Worm (Caenorhabditis elegans) whole organism, late embryonic: ENCODE results near the gene B0393.9.

Source experiments
- C08G9.2 ChIP-seq: sonication (generic microtip); optimal IDR thresholded peaks from 2 replicates; lab custom pipeline; 2016; ENCODE audit warnings: mild to moderate bottlenecking, missing genetic modification characterization, moderate library complexity, missing compliant biosample characterization
- F13H6.1 ChIP-seq: sonication (generic microtip); optimal IDR thresholded peaks from 2 replicates; lab custom pipeline; 2016; ENCODE audit warnings: missing genetic modification characterization, missing compliant biosample characterization
- Y22D7AL.16 ChIP-seq: sonication (generic microtip); optimal IDR thresholded peaks from 2 replicates; lab custom pipeline; 2016; ENCODE audit warnings: missing genetic modification characterization, missing compliant biosample characterization
- ahr-1 ChIP-seq: sonication (generic microtip); optimal IDR thresholded peaks from 2 replicates; lab custom pipeline; 2016; ENCODE audit warnings: missing genetic modification characterization, missing compliant biosample characterization
- ama-1 ChIP-seq: fragments of 150-350 bp; optimal IDR thresholded peaks from 2 replicates; lab custom pipeline; 2014
- ceh-14 ChIP-seq: sonication (generic microtip); optimal IDR thresholded peaks from 2 replicates; lab custom pipeline; 2016; ENCODE audit warnings: missing genotype, missing genetic modification characterization, missing compliant biosample characterization
- ceh-19 ChIP-seq: fragments of 200-800 bp; sonication (Bioruptor generic); optimal IDR thresholded peaks from 2 replicates; lab custom pipeline; 2018; ENCODE audit warnings: mild to moderate bottlenecking, missing genetic modification characterization, missing compliant biosample characterization
- ceh-2 ChIP-seq: sonication (generic microtip); optimal IDR thresholded peaks from 2 replicates; lab custom pipeline; 2016; ENCODE audit warnings: missing genotype, missing genetic modification characterization, missing compliant biosample characterization
- ceh-22 ChIP-seq: sonication (generic microtip); optimal IDR thresholded peaks from 2 replicates; lab custom pipeline; 2017; ENCODE audit warnings: missing biosample characterization, missing genetic modification characterization
- ceh-24 ChIP-seq: sonication (generic microtip); optimal IDR thresholded peaks from 2 replicates; lab custom pipeline; 2016; ENCODE audit warnings: mild to moderate bottlenecking, missing genetic modification characterization, missing compliant biosample characterization
- ceh-30 ChIP-seq: fragments of 150-350 bp; optimal IDR thresholded peaks from 2 replicates; lab custom pipeline; 2014; ENCODE audit warnings: missing biosample characterization, missing genetic modification characterization
- ceh-31 ChIP-seq: sonication (generic microtip); optimal IDR thresholded peaks from 2 replicates; lab custom pipeline; 2016; ENCODE audit warnings: missing genetic modification characterization, missing compliant biosample characterization
- ceh-6 ChIP-seq: fragments of 200-800 bp; sonication (Bioruptor generic); optimal IDR thresholded peaks from 2 replicates; lab custom pipeline; 2018; ENCODE audit warnings: mild to moderate bottlenecking, missing genetic modification characterization, missing compliant biosample characterization
- che-1 ChIP-seq: sonication (generic microtip); optimal IDR thresholded peaks from 2 replicates; lab custom pipeline; 2016; ENCODE audit warnings: mild to moderate bottlenecking, missing genetic modification characterization, missing compliant biosample characterization
- dve-1 ChIP-seq: sonication (generic microtip); optimal IDR thresholded peaks from 2 replicates; lab custom pipeline; 2017; ENCODE audit warnings: antibody characterized with exemption, mild to moderate bottlenecking, missing genetic modification characterization, missing compliant biosample characterization
- elt-4 ChIP-seq: sonication (generic microtip); optimal IDR thresholded peaks from 2 replicates; lab custom pipeline; 2016; ENCODE audit warnings: missing genetic modification characterization, missing compliant biosample characterization
- ets-4 ChIP-seq: sonication (generic microtip); optimal IDR thresholded peaks from 2 replicates; lab custom pipeline; 2016; ENCODE audit warnings: missing genetic modification characterization, missing compliant biosample characterization
- fax-1 ChIP-seq: sonication (generic microtip); optimal IDR thresholded peaks from 2 replicates; lab custom pipeline; 2016; ENCODE audit warnings: missing genotype, missing genetic modification characterization, missing compliant biosample characterization
- fkh-10 ChIP-seq: fragments of 150-350 bp; optimal IDR thresholded peaks from 2 replicates; lab custom pipeline; 2014; ENCODE audit warnings: missing biosample characterization, missing genetic modification reagents, missing genetic modification characterization
- fkh-6 ChIP-seq: sonication (generic microtip); optimal IDR thresholded peaks from 2 replicates; lab custom pipeline; 2016; ENCODE audit warnings: missing genetic modification characterization, missing compliant biosample characterization
- hlh-13 ChIP-seq: fragments of 200-800 bp; sonication (Bioruptor generic); optimal IDR thresholded peaks from 2 replicates; lab custom pipeline; 2018; ENCODE audit warnings: mild to moderate bottlenecking, missing genetic modification characterization, missing compliant biosample characterization
- hlh-15 ChIP-seq: sonication (generic microtip); optimal IDR thresholded peaks from 2 replicates; lab custom pipeline; 2016; ENCODE audit warnings: missing genetic modification characterization, missing compliant biosample characterization
- hlh-6 ChIP-seq: sonication (generic microtip); optimal IDR thresholded peaks from 2 replicates; lab custom pipeline; 2016; ENCODE audit warnings: missing genotype, missing genetic modification characterization, missing compliant biosample characterization
- hlh-8 ChIP-seq: sonication (generic microtip); optimal IDR thresholded peaks from 2 replicates; lab custom pipeline; 2016; ENCODE audit warnings: missing genotype, missing genetic modification characterization, missing compliant biosample characterization
- lin-11 ChIP-seq: fragments of 200-800 bp; sonication (Bioruptor generic); optimal IDR thresholded peaks from 2 replicates; lab custom pipeline; 2018; ENCODE audit warnings: mild to moderate bottlenecking, missing genetic modification characterization, missing compliant biosample characterization
- madf-2 ChIP-seq: sonication (generic microtip); optimal IDR thresholded peaks from 2 replicates; lab custom pipeline; 2017; ENCODE audit warnings: missing genetic modification characterization, missing compliant biosample characterization
- mec-3 ChIP-seq: sonication (generic microtip); optimal IDR thresholded peaks from 2 replicates; lab custom pipeline; 2016; ENCODE audit warnings: borderline replicate concordance, missing genetic modification characterization, missing compliant biosample characterization
- nfya-1 ChIP-seq: sonication (generic microtip); optimal IDR thresholded peaks from 2 replicates; lab custom pipeline; 2017; ENCODE audit warnings: missing genetic modification characterization, mild to moderate bottlenecking, missing compliant biosample characterization, antibody characterized with exemption, moderate library complexity
- npax-4 ChIP-seq: sonication (generic microtip); optimal IDR thresholded peaks from 2 replicates; lab custom pipeline; 2016; ENCODE audit warnings: missing genetic modification characterization, missing compliant biosample characterization
- odd-2 ChIP-seq: sonication (generic microtip); optimal IDR thresholded peaks from 2 replicates; lab custom pipeline; 2017; ENCODE audit warnings: antibody characterized with exemption, mild to moderate bottlenecking, missing genetic modification characterization, missing compliant biosample characterization
- pha-2 ChIP-seq: sonication (generic microtip); optimal IDR thresholded peaks from 2 replicates; lab custom pipeline; 2017; ENCODE audit warnings: mild to moderate bottlenecking, missing genetic modification characterization, missing compliant biosample characterization
- rnt-1 ChIP-seq: sonication (generic microtip); optimal IDR thresholded peaks from 2 replicates; lab custom pipeline; 2016; ENCODE audit warnings: missing genetic modification characterization, missing compliant biosample characterization
- sox-2 ChIP-seq: fragments of 200-800 bp; sonication (Bioruptor generic); IDR thresholded peaks from 2 replicates; pipeline ENCODE4 v1.3.6; 2022; ENCODE audit warnings: missing genetic modification reagents, missing genetic modification characterization, missing compliant biosample characterization
- syd-9 ChIP-seq: sonication (generic microtip); optimal IDR thresholded peaks from 2 replicates; lab custom pipeline; 2016; ENCODE audit warnings: mild to moderate bottlenecking, missing genetic modification characterization, moderate library complexity, missing compliant biosample characterization
- tbx-2 ChIP-seq: sonication (generic microtip); optimal IDR thresholded peaks from 2 replicates; lab custom pipeline; 2016; ENCODE audit warnings: missing genetic modification characterization, missing compliant biosample characterization
- ttx-3 ChIP-seq: sonication (generic microtip); optimal IDR thresholded peaks from 2 replicates; lab custom pipeline; 2016; ENCODE audit warnings: missing genetic modification reagents, missing genetic modification characterization, missing compliant biosample characterization
- unc-3 ChIP-seq, 2 experiments: fragments of 200-800 bp in 1 of 2; sonication (Bioruptor generic) in 1 of 2; sonication (generic microtip) in 1 of 2; conservative IDR thresholded peaks in 1 of 2; optimal IDR thresholded peaks in 1 of 2; 2 replicates each; pipeline versions ENCODE4 v1.3.6 to Lab custom; 2016 to 2022; ENCODE audit warnings: missing compliant biosample characterization in 2 of 2, missing genetic modification characterization in 2 of 2, missing genetic modification reagents in 1 of 2
- unc-42 ChIP-seq: sonication (generic microtip); optimal IDR thresholded peaks from 2 replicates; lab custom pipeline; 2016; ENCODE audit warnings: missing genotype, missing genetic modification characterization, missing compliant biosample characterization
- unc-55 ChIP-seq: sonication (generic microtip); optimal IDR thresholded peaks from 2 replicates; lab custom pipeline; 2017; ENCODE audit warnings: missing biosample characterization, missing genetic modification reagents, missing genetic modification characterization
- zip-5 ChIP-seq: sonication (generic microtip); optimal IDR thresholded peaks from 2 replicates; lab custom pipeline; 2016; ENCODE audit warnings: missing genetic modification characterization, missing compliant biosample characterization

B0393.9 gene

DNA sequence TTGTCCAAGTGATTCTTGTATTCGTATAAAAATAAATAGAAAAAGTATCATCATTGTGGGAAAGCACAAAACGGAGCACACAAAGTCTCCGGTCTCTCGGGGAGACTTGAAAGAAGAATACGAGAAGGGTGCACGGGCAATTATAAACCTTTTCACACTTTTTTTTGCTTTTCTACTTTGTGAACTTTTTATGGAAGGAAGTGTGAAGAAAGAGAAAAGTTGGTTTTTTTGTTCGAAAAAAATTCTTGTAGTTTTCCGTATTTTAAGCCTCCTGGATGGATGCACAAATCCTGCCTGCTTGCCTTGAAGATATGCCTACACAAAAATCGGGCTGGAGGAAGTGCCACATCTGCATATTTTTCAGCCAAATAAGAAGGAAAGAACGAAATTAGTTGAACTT is 2.0 kb downstream of the B0393.9 start, which contains the start of gene B0393.7:
TSS of gene B0393.7 (minus strand) at position 101 of the 400 bp plus-strand sequence.
- TF ChIP-seq unc-42 (tag; lab: Kevin White, UChicago) (no peak), rnt-1 (tag; lab: Kevin White, UChicago) (no peak), ceh-19 (no peak), nfya-1 (tag; lab: Kevin White, UChicago) (no peak), zip-5 (tag; lab: Kevin White, UChicago) (no peak), ceh-30 (tag; lab: Kevin White, UChicago) (no peak)
- TF ChIP-seq, all 69 proteins: peak for 0

DNA sequence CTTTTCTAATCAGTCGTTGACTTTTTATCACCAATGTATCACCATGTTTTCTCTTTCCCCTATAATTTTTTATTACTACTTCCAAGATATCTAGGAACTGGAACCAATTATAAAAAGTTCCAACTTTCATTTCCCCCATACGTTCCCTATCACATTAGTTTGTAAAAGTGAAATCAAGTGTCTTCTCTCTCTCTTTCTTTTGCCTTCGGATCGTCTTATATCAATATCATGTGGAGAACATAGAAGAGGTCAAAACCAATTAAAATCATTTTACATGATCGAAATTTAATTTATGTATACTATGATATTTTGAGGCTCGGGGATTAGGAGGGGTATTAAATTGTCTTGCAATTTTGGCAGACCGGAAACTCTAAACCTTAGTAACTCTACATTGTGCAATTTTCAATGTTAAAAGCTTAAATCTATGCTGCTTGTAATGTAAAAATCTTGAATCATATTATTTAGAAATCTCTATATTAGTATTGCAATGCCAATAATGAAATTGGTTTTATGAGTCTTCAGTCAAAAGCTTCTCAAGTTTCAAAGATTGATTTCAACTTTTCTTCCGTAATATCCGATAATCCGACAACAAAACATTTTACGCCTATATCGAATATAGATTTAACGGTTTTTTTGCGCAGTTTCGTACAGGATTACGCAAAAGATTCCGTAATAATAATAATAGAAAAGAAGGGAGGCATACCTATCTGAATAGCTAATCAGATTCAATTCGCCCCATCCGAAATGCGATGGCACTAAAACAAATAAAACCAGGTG is 11.9 kb downstream of the B0393.9 start:
- no peak for TF ChIP-seq ets-4
- no peak for TF ChIP-seq ceh-30 (tag; lab: Kevin White, UChicago)
- TF ChIP-seq ceh-14, result no peak
- TF ChIP-seq F13H6.1 (tag; lab: Kevin White, UChicago), result no peak

DNA sequence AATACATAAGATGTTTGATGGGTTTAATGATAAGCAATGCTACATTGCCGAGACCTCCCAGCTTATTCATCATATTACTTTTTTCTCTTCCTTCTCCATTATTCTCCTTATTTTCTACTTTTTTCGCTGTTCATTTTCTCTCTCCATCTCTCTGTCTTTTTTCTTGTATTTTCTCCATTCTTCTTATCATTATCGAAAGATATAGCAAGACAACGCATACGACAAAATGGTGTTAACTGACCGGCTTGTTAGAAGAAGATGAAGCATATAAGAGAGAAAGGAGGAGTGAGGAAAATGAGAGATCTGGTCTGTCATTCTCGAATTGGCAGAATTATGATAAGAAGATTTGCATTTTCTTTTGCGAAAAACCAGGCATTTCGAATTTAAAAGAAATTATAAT is 13.1 kb downstream of the B0393.9 start:
- TF ChIP-seq unc-55 (GFP tag; lab: Kevin White, UChicago) (no peak), ceh-22 (tag; lab: Kevin White, UChicago) (no peak), ahr-1 (no peak), hlh-8 (tag; lab: Kevin White, UChicago) (no peak)

DNA sequence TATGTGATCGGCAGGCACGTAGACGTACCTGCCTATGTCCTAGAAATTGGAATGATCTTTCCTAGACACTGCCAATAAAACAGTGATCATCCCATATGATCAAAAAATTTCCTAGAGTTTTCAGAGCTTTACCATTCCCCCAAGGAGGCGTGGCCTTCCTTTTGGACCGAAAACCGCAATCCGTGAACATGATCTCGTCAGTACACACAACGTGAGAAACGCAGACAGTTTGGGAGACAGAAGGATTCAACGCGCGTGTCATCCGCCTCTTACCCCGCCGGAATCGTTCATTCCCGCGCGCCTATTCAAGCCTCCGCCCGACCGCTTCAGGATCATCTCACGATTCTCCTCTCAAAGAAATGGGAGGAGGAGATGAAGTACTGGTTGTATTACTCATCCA is 14.5 kb downstream of the B0393.9 start, which contains the start of gene B0393.5:
TSS of gene B0393.5 (plus strand) at position 301 of the 400 bp plus-strand sequence.
- TF ChIP-seq C08G9.2 (tag; lab: Kevin White, UChicago) (no peak), elt-4 (no peak), mec-3 (tag; lab: Kevin White, UChicago) (no peak), ceh-6 (GFP tag; lab: Kevin White, UChicago) (no peak), hlh-6 (tag; lab: Kevin White, UChicago) (no peak), unc-3 (GFP tag; conservative IDR thresholded peaks at IDR 0.05; lab: Robert Waterston, UW) (no peak), unc-3 (tag; optimal IDR thresholded peaks at IDR 0.05; lab: Kevin White, UChicago) (no peak), npax-4 (tag; lab: Kevin White, UChicago) (no peak), hlh-15 (no peak), ama-1 (lab: Kevin White, UChicago) (no peak), pha-2 (tag; lab: Kevin White, UChicago) (no peak), che-1 (tag; lab: Kevin White, UChicago) (no peak), ceh-24 (tag; lab: Kevin White, UChicago) (no peak), Y22D7AL.16 (no peak), madf-2 (tag; lab: Kevin White, UChicago) (no peak), syd-9 (tag; lab: Kevin White, UChicago) (no peak)

DNA sequence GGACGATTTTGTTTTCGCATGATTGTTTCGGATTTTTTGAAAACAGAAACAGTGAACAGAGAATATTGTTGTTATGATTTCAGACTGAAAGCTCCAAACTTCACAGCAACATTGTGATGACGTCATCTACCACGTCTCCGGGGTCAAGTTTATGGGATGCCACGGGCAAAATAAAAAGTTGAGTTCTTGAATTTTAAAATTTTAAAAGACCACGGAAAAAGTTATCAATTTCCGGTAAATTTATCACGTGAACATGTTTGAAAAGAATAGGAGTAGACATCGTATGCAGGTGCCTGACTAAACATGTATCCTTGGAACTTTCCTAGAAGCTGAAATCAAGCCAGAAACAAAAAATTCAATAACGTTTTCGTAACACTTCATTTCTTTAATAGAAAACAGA is 16.4 kb downstream of the B0393.9 start, which contains the start of gene B0393.4:
TSS of gene B0393.4 (minus strand) at position 101 of the 400 bp plus-strand sequence.
- TF ChIP-seq sox-2 (GFP tag; lab: Robert Waterston, UW), result no peak
- TF ChIP-seq fax-1, result no peak
- no peak for TF ChIP-seq ceh-31
- no peak for TF ChIP-seq ceh-24 (tag; lab: Kevin White, UChicago)
- no peak for TF ChIP-seq syd-9 (tag; lab: Kevin White, UChicago)
- no peak for TF ChIP-seq dve-1 (tag; lab: Kevin White, UChicago)
- no peak for TF ChIP-seq fkh-10
- no peak for TF ChIP-seq lin-11 (tag; lab: Kevin White, UChicago)
- no peak for TF ChIP-seq ttx-3 (tag; lab: Kevin White, UChicago)
- TF ChIP-seq ama-1 (lab: Kevin White, UChicago), result no peak
- no peak for TF ChIP-seq odd-2 (tag; lab: Kevin White, UChicago)
- TF ChIP-seq ceh-2 (tag; lab: Kevin White, UChicago), result no peak
- TF ChIP-seq tbx-2 (tag; lab: Kevin White, UChicago), result no peak
- TF ChIP-seq mec-3 (tag; lab: Kevin White, UChicago), result no peak
- TF ChIP-seq fkh-6 (tag; lab: Kevin White, UChicago), result no peak
- no peak for TF ChIP-seq ahr-1
- no peak for TF ChIP-seq hlh-13 (GFP tag; lab: Kevin White, UChicago)
- no peak for TF ChIP-seq ceh-22 (tag; lab: Kevin White, UChicago)
